Fruit fly (Drosophila melanogaster) whole organism, wandering third instar larva: Measurements from ENCODE around the gene CG42727.

Source experiments
- Abd-B ChIP-seq: fragments of >200 bp; optimal IDR thresholded peaks from 2 replicates; lab custom pipeline; 2017; ENCODE audit warnings: missing biosample characterization, missing genetic modification characterization
- CG32264 ChIP-seq: fragments of 200-800 bp; sonication (Bioruptor generic); optimal IDR thresholded peaks from 2 replicates; lab custom pipeline; 2016; ENCODE audit warnings: missing biosample characterization, missing genetic modification characterization
- CG9705 ChIP-seq: fragments of 200-800 bp; sonication (Bioruptor generic); optimal IDR thresholded peaks from 2 replicates; lab custom pipeline; 2018; ENCODE audit warnings: missing biosample characterization, mild to moderate bottlenecking, missing genetic modification characterization
- CrebA ChIP-seq: fragments of 200-800 bp; sonication (Bioruptor generic); optimal IDR thresholded peaks from 2 replicates; lab custom pipeline; 2016; ENCODE audit warnings: missing biosample characterization, mild to moderate bottlenecking, missing genetic modification characterization, borderline replicate concordance
- Dfd ChIP-seq: fragments of >200 bp; optimal IDR thresholded peaks from 2 replicates; lab custom pipeline; 2017; ENCODE audit warnings: missing biosample characterization, missing genetic modification characterization
- Dif ChIP-seq: fragments of 200-275, 200-300 bp; sonication (Bioruptor generic); optimal IDR thresholded peaks from 2 replicates; lab custom pipeline; 2018; ENCODE audit warnings: missing biosample characterization, missing genetic modification characterization; ENCODE audit not compliant: partially characterized antibody
- GATAd ChIP-seq: sonication (Bioruptor generic); optimal IDR thresholded peaks from 2 replicates; lab custom pipeline; 2016; ENCODE audit warnings: missing biosample characterization, missing genetic modification characterization
- HLH106 ChIP-seq: fragments of 200-800 bp; optimal IDR thresholded peaks from 3 replicates; lab custom pipeline; 2019; ENCODE audit warnings: missing biosample characterization, mild to moderate bottlenecking, missing genetic modification characterization, moderate library complexity
- Hnf4 ChIP-seq: fragments of 200-800 bp; sonication (Bioruptor generic); optimal IDR thresholded peaks from 2 replicates; lab custom pipeline; 2016; ENCODE audit warnings: missing biosample characterization, mild to moderate bottlenecking, missing genetic modification characterization
- Hr78 ChIP-seq: fragments of >200 bp; optimal IDR thresholded peaks from 2 replicates; lab custom pipeline; 2017; ENCODE audit warnings: missing biosample characterization, missing genetic modification characterization
- Hr83 ChIP-seq: fragments of 200-300 bp; sonication (Bioruptor generic); optimal IDR thresholded peaks from 2 replicates; lab custom pipeline; 2016; ENCODE audit warnings: missing biosample characterization, mild to moderate bottlenecking, missing genetic modification characterization, moderate library complexity; ENCODE audit not compliant: poor library complexity, severe bottlenecking
- Jra ChIP-seq: sonication (Bioruptor generic); optimal IDR thresholded peaks from 2 replicates; lab custom pipeline; 2016; ENCODE audit warnings: missing biosample characterization, missing genetic modification characterization
- Mio ChIP-seq: sonication (Bioruptor generic); optimal IDR thresholded peaks from 2 replicates; lab custom pipeline; 2016; ENCODE audit warnings: missing biosample characterization, missing genetic modification characterization
- Myc ChIP-seq: fragments of >200 bp; optimal IDR thresholded peaks from 2 replicates; lab custom pipeline; 2017
- N ChIP-seq: fragments of >200 bp; optimal IDR thresholded peaks from 2 replicates; lab custom pipeline; 2018; ENCODE audit warnings: missing biosample characterization, missing external identifiers, missing genetic modification characterization
- OdsH ChIP-seq: fragments of 200-800 bp; sonication (Bioruptor generic); optimal IDR thresholded peaks from 2 replicates; lab custom pipeline; 2016; ENCODE audit warnings: missing biosample characterization, mild to moderate bottlenecking, missing genetic modification characterization
- Rel ChIP-seq, 2 experiments: fragments of 200-800 bp; sonication (Bioruptor generic) in 1 of 2; optimal IDR thresholded peaks; 2 replicates in 1 of 2; 3 replicates in 1 of 2; lab custom pipeline; 2016 to 2019; ENCODE audit warnings: mild to moderate bottlenecking in 2 of 2, missing biosample characterization in 2 of 2, missing genetic modification characterization in 2 of 2, moderate library complexity in 1 of 2
- Sp1 ChIP-seq: fragments of 200-800 bp; sonication (Bioruptor generic); optimal IDR thresholded peaks from 3 replicates; lab custom pipeline; 2019; ENCODE audit warnings: missing biosample characterization, mild to moderate bottlenecking, missing genetic modification characterization, moderate library complexity
- Vsx2 ChIP-seq: fragments of 200-300, 225-300 bp; sonication (Bioruptor generic); optimal IDR thresholded peaks from 2 replicates; lab custom pipeline; 2018; ENCODE audit warnings: missing biosample characterization, missing genetic modification characterization; ENCODE audit not compliant: partially characterized antibody
- br ChIP-seq: fragments of 200-800 bp; sonication (Bioruptor generic); optimal IDR thresholded peaks from 2 replicates; lab custom pipeline; 2016; ENCODE audit warnings: missing biosample characterization, missing genetic modification characterization
- brk ChIP-seq: fragments of 200-800 bp; sonication (Bioruptor generic); optimal IDR thresholded peaks from 2 replicates; lab custom pipeline; 2016; ENCODE audit warnings: missing biosample characterization, mild to moderate bottlenecking, missing genetic modification characterization
- dl ChIP-seq, 2 experiments: fragments of 175-275, 200-275 bp in 1 of 2; fragments of 200-275 bp in 1 of 2; sonication (Bioruptor generic); optimal IDR thresholded peaks; lab custom pipeline; 2018; ENCODE audit warnings: mild to moderate bottlenecking in 2 of 2, missing biosample characterization in 2 of 2, missing genetic modification characterization in 2 of 2, moderate library complexity in 2 of 2; ENCODE audit not compliant: partially characterized antibody in 2 of 2, insufficient read depth in 1 of 2
- dmrt93B ChIP-seq: fragments of 200-800 bp; sonication (Bioruptor generic); optimal IDR thresholded peaks from 2 replicates; lab custom pipeline; 2018; ENCODE audit warnings: missing biosample characterization, mild to moderate bottlenecking, missing genetic modification characterization
- dsf ChIP-seq: sonication (Bioruptor generic); optimal IDR thresholded peaks from 2 replicates; lab custom pipeline; 2016; ENCODE audit warnings: missing biosample characterization, missing genetic modification characterization, borderline replicate concordance
- ey ChIP-seq: fragments of 200-800 bp; sonication (Bioruptor generic); optimal IDR thresholded peaks from 2 replicates; lab custom pipeline; 2016; ENCODE audit warnings: missing biosample characterization, missing genetic modification characterization
- foxo ChIP-seq, 2 experiments: fragments of 200-800 bp; sonication (Bioruptor generic); optimal IDR thresholded peaks; 2 replicates in 1 of 2; 3 replicates in 1 of 2; lab custom pipeline; 2016 to 2017; ENCODE audit warnings: missing biosample characterization in 2 of 2, missing genetic modification characterization in 2 of 2
- fru ChIP-seq: fragments of 200-800 bp; sonication (Bioruptor generic); optimal IDR thresholded peaks from 3 replicates; lab custom pipeline; 2016; ENCODE audit warnings: missing biosample characterization, mild to moderate bottlenecking, missing genetic modification characterization
- h ChIP-seq: fragments of 200-800 bp; sonication (Bioruptor generic); optimal IDR thresholded peaks from 3 replicates; lab custom pipeline; 2016; ENCODE audit warnings: missing biosample characterization, mild to moderate bottlenecking, missing genetic modification characterization
- jim ChIP-seq: fragments of 175-275, 200-325 bp; sonication (Bioruptor generic); optimal IDR thresholded peaks from 2 replicates; lab custom pipeline; 2016; ENCODE audit warnings: missing biosample characterization, mild to moderate bottlenecking, missing genetic modification characterization
- lola ChIP-seq: fragments of >200 bp; optimal IDR thresholded peaks from 2 replicates; lab custom pipeline; 2017; ENCODE audit warnings: missing biosample characterization, missing genetic modification characterization
- pan ChIP-seq: fragments of >200 bp; optimal IDR thresholded peaks from 2 replicates; lab custom pipeline; 2017
- psq ChIP-seq: fragments of 200-800 bp; sonication (Bioruptor generic); optimal IDR thresholded peaks from 3 replicates; lab custom pipeline; 2017; ENCODE audit warnings: missing biosample characterization, mild to moderate bottlenecking, missing genetic modification characterization, moderate library complexity
- rgr ChIP-seq: fragments of 200-800 bp; sonication (Bioruptor generic); optimal IDR thresholded peaks from 3 replicates; lab custom pipeline; 2016; ENCODE audit warnings: missing biosample characterization, mild to moderate bottlenecking, missing genetic modification characterization
- sage ChIP-seq: fragments of 200-800 bp; sonication (Bioruptor generic); optimal IDR thresholded peaks from 2 replicates; lab custom pipeline; 2016; ENCODE audit warnings: missing biosample characterization, mild to moderate bottlenecking, missing genetic modification characterization
- sv ChIP-seq: fragments of 200-800 bp; sonication (Bioruptor generic); optimal IDR thresholded peaks from 3 replicates; lab custom pipeline; 2016; ENCODE audit warnings: missing biosample characterization, missing genetic modification characterization
- tai ChIP-seq: sonication (Bioruptor generic); optimal IDR thresholded peaks from 2 replicates; lab custom pipeline; 2016; ENCODE audit warnings: missing biosample characterization, missing genetic modification characterization
- woc ChIP-seq: sonication (Bioruptor generic); optimal IDR thresholded peaks from 2 replicates; lab custom pipeline; 2016; ENCODE audit warnings: missing biosample characterization, mild to moderate bottlenecking, missing genetic modification characterization

The CG42727 gene

DNA sequence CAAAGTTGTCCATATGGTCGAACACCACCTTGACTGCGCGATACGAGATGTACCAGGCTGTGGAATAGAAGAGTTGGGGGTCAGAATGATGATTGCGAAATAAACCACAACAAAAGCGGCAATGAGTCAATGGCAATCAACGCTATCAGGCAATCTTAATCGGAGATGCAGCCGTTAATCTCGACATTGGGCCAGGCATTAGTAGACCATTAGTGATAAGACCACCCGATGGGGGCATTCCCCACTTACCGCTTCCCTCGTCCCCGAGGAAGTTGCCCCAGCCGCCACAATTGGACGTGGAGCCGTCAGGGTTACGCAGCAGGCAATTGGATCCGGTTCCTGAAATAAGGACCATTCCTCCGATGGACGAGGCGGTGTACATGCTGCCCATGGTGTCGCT is 8.7 kb upstream of the CG42727 start:
- TF ChIP-seq Rel (GFP tag; optimal IDR thresholded peaks at IDR 0.05; lab: Kevin White, UChicago): no peak
- TF ChIP-seq Rel (tag; optimal IDR thresholded peaks at IDR 0.05; lab: Kevin White, UChicago): peak; percentile 76
- no peak for TF ChIP-seq dmrt93B (GFP tag; lab: Kevin White, UChicago)

- TF ChIP-seq GATAd (GFP tag; lab: Kevin White, UChicago) (no peak), sage (no peak), rgr (no peak), psq (GFP tag; lab: Kevin White, UChicago) (no peak), fru (GFP tag; lab: Kevin White, UChicago) (no peak), br (GFP tag; lab: Kevin White, UChicago) (no peak), h (GFP tag; lab: Kevin White, UChicago) (no peak), Jra (GFP tag; lab: Kevin White, UChicago) (no peak), HLH106 (tag; lab: Kevin White, UChicago) (no peak), CG9705 (GFP tag; lab: Kevin White, UChicago) (no peak), foxo (GFP tag; optimal IDR thresholded peaks at IDR 0.05; lab: Kevin White, UChicago) (no peak), Hnf4 (no peak), Dif (GFP tag; lab: Kevin White, UChicago) (no peak)
- TF ChIP-seq, all 38 proteins: peak for 0
These were observed 7.7 kb upstream of the CG42727 start, which contains the start of gene SerRS-m for dm6 chr3R:15340052-15340732. Gene SerRS-m, plus strand, starts transcription at chr3R:15340667.

dm6 chr3R:15342432-15342925 is 5.4 kb upstream of the CG42727 start:
- TF ChIP-seq HLH106 (tag; lab: Kevin White, UChicago) (peak; percentile 16), OdsH (GFP tag; lab: Kevin White, UChicago) (peak; percentile 12), ey (peak; percentile 7), CG32264 (GFP tag; lab: Kevin White, UChicago) (no peak), foxo (GFP tag; optimal IDR thresholded peaks at IDR 0.05; lab: Kevin White, UChicago) (peak in 1 of 2 experiments; percentile 38), Sp1 (no peak), dmrt93B (GFP tag; lab: Kevin White, UChicago) (no peak), Hr83 (GFP tag; lab: Kevin White, UChicago) (no peak)
- TF ChIP-seq, all 38 proteins: peak for 4

DNA sequence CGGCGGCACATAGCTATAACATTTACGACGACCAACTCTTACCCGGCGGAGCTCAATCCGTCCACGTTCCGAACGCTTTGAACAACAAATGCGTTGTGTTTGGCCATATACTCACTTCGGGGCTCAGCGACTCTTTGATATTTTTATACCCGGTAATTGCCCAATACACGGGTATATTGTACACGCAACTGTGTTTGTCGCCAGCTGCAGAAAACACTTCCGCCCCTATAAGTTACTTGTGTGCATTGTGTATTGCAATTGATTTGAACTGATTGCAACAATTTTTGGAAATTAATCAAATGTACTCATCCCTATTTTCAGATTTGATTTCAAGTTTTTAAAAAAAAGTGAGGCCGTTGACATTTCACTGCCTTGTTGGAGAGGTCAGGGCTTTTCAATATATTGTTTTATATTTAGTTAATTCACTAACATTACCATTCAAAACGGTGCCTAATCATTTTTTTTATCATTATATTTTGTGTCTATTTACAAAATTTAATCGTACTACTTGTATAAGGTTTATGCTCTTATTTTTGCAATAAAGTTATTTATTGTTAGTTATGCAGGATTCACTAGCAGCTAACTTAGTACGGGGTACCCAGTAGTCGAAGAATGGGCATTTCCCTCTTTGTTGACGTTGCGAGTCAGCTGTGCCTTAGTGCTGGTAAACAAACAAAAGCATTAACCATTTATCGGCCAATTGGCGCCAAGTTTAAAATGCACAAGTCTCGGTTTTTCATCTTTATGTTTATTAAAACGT is 4.7 kb upstream of the CG42727 start, which contains the start of gene Nagk:
Gene Nagk, minus strand, starts transcription at position 331 of the 760 bp plus-strand sequence.
- TF ChIP-seq brk (GFP tag; lab: Kevin White, UChicago) (no peak), foxo (GFP tag; optimal IDR thresholded peaks at IDR 0.05; lab: Kevin White, UChicago) (peak in 1 of 2 experiments; percentile 76), HLH106 (tag; lab: Kevin White, UChicago) (peak; percentile 56), br (GFP tag; lab: Kevin White, UChicago) (peak; percentile 49), Mio (no peak), fru (GFP tag; lab: Kevin White, UChicago) (peak; percentile 73), Hr78 (GFP tag; lab: Kevin White, UChicago) (no peak), Hnf4 (no peak), psq (GFP tag; lab: Kevin White, UChicago) (peak; percentile 51), jim (GFP tag; lab: Kevin White, UChicago) (no peak), Vsx2 (GFP tag; lab: Kevin White, UChicago) (no peak), Myc (no peak), Rel (GFP tag; optimal IDR thresholded peaks at IDR 0.05; lab: Kevin White, UChicago) (no peak), Rel (tag; optimal IDR thresholded peaks at IDR 0.05; lab: Kevin White, UChicago) (peak; percentile 93), sage (no peak), Abd-B (GFP tag; lab: Kevin White, UChicago) (no peak), Sp1 (peak; percentile 68), h (GFP tag; lab: Kevin White, UChicago) (peak; percentile 70), tai (GFP tag; lab: Kevin White, UChicago) (no peak), pan (peak; percentile 86), OdsH (GFP tag; lab: Kevin White, UChicago) (peak; percentile 68), dl (GFP tag; optimal IDR thresholded peaks at IDR 0.05; lab: Kevin White, UChicago; ENCODE audit: insufficient read depth in 1 of 2, partially characterized antibody in 2 of 2) (no peak), Jra (GFP tag; lab: Kevin White, UChicago) (peak; percentile 57), CG9705 (GFP tag; lab: Kevin White, UChicago) (peak; percentile 34), ey (peak; percentile 71), woc (GFP tag; lab: Kevin White, UChicago) (peak; percentile 89), dmrt93B (GFP tag; lab: Kevin White, UChicago) (no peak), dsf (no peak), lola (GFP tag; lab: Kevin White, UChicago) (no peak), Hr83 (GFP tag; lab: Kevin White, UChicago) (peak; percentile 82), GATAd (GFP tag; lab: Kevin White, UChicago) (no peak), Dfd (GFP tag; lab: Kevin White, UChicago) (no peak), N (GFP tag; lab: Kevin White, UChicago) (no peak), CG32264 (GFP tag; lab: Kevin White, UChicago) (peak; percentile 34), sv (GFP tag; lab: Kevin White, UChicago) (peak; percentile 65), CrebA (GFP tag; lab: Kevin White, UChicago) (no peak)
